Fruit fly (Drosophila melanogaster) whole organism, embryonic: ENCODE measurements around the gene CG10300.

Experiments used
- Bgb ChIP-seq: fragments of 200-800 bp; sonication (Bioruptor generic); IDR thresholded peaks from 2 replicates; pipeline ENCODE4 v1.3.6; 2022; ENCODE audit warnings: missing biosample characterization, missing genetic modification characterization; ENCODE audit not compliant: partially characterized antibody
- CG10366 ChIP-seq: fragments of 200-800 bp; sonication (Bioruptor generic); IDR thresholded peaks from 2 replicates; pipeline ENCODE4 v1.3.6; 2022; ENCODE audit warnings: missing biosample characterization, missing genetic modification characterization
- CG10431 ChIP-seq: fragments of 200-800 bp; sonication (Bioruptor generic); optimal IDR thresholded peaks from 3 replicates; lab custom pipeline; 2018; ENCODE audit warnings: missing biosample characterization, mild to moderate bottlenecking, missing genetic modification characterization
- CG11723 ChIP-seq: fragments of 200-800 bp; sonication (Bioruptor generic); optimal IDR thresholded peaks from 2 replicates; lab custom pipeline; 2017; ENCODE audit warnings: missing biosample characterization, mild to moderate bottlenecking, missing genetic modification characterization
- CG12071 ChIP-seq: fragments of 200-800 bp; sonication (Bioruptor generic); optimal IDR thresholded peaks from 3 replicates; lab custom pipeline; 2018; ENCODE audit warnings: missing biosample characterization, mild to moderate bottlenecking, missing genetic modification characterization
- CG12942 ChIP-seq: fragments of 200-800 bp; sonication (Bioruptor generic); optimal IDR thresholded peaks from 3 replicates; lab custom pipeline; 2016; ENCODE audit warnings: missing biosample characterization, missing genetic modification characterization
- CG14050 ChIP-seq: fragments of 200-800 bp; sonication (Bioruptor generic); IDR thresholded peaks from 3 replicates; pipeline ENCODE4 v1.3.6; 2022; ENCODE audit warnings: missing biosample characterization, missing genetic modification characterization
- CG15479 ChIP-seq: fragments of 200-800 bp; sonication (Bioruptor generic); optimal IDR thresholded peaks from 3 replicates; lab custom pipeline; 2019; ENCODE audit warnings: missing biosample characterization, mild to moderate bottlenecking, missing genetic modification characterization, moderate library complexity
- CG17359 ChIP-seq: fragments of 200-800 bp; sonication (Bioruptor generic); optimal IDR thresholded peaks from 3 replicates; lab custom pipeline; 2018; ENCODE audit warnings: missing biosample characterization, mild to moderate bottlenecking, missing genetic modification characterization, moderate library complexity
- CG17361 ChIP-seq: fragments of 200-800 bp; sonication (Bioruptor generic); IDR thresholded peaks from 3 replicates; pipeline ENCODE4 v1.3.6; 2022; ENCODE audit warnings: missing biosample characterization, missing genetic modification characterization
- CG30403 ChIP-seq: fragments of 200-800 bp; sonication (Bioruptor generic); optimal IDR thresholded peaks from 3 replicates; lab custom pipeline; 2016; ENCODE audit warnings: missing biosample characterization, missing genetic modification characterization
- CG32532 ChIP-seq: fragments of 200-800 bp; sonication (Bioruptor generic); IDR thresholded peaks from 2 replicates; pipeline ENCODE4 v1.3.6; 2022; ENCODE audit warnings: missing biosample characterization, missing genetic modification characterization
- CG3838 ChIP-seq: fragments of 200-800 bp; sonication (Bioruptor generic); optimal IDR thresholded peaks from 3 replicates; lab custom pipeline; 2016; ENCODE audit warnings: missing biosample characterization, missing genetic modification characterization
- CG6654 ChIP-seq: fragments of 200-800 bp; sonication (Bioruptor generic); optimal IDR thresholded peaks from 2 replicates; lab custom pipeline; 2017; ENCODE audit warnings: missing biosample characterization, mild to moderate bottlenecking, missing genetic modification characterization
- CG6683 ChIP-seq: fragments of 200-800 bp; sonication (Bioruptor generic); optimal IDR thresholded peaks from 2 replicates; lab custom pipeline; 2017; ENCODE audit warnings: missing biosample characterization, mild to moderate bottlenecking, missing genetic modification characterization, missing genetic modification reagents
- CG6689 ChIP-seq: fragments of 200-800 bp; sonication (Bioruptor generic); IDR thresholded peaks from 2 replicates; pipeline ENCODE4 v1.3.6; 2022; ENCODE audit warnings: missing biosample characterization, missing genetic modification characterization
- CG6791 ChIP-seq: fragments of 200-800 bp; sonication (Bioruptor generic); IDR thresholded peaks from 3 replicates; pipeline ENCODE4 v1.3.6; 2022; ENCODE audit warnings: missing biosample characterization, missing genetic modification characterization; ENCODE audit not compliant: partially characterized antibody
- CG6813 ChIP-seq: fragments of 200-800 bp; sonication (Bioruptor generic); optimal IDR thresholded peaks from 2 replicates; lab custom pipeline; 2017; ENCODE audit warnings: missing biosample characterization, missing genetic modification characterization, mild to moderate bottlenecking, moderate library complexity, missing genetic modification reagents
- CG7556 ChIP-seq: fragments of 200-800 bp; sonication (Bioruptor generic); optimal IDR thresholded peaks from 2 replicates; lab custom pipeline; 2017; ENCODE audit warnings: missing biosample characterization, mild to moderate bottlenecking, missing genetic modification characterization
- CG8281 ChIP-seq: fragments of 200-800 bp; sonication (Bioruptor generic); optimal IDR thresholded peaks from 2 replicates; lab custom pipeline; 2018; ENCODE audit warnings: missing biosample characterization, mild to moderate bottlenecking, missing genetic modification characterization, moderate library complexity
- CTCF ChIP-seq: fragments of 200-800 bp; sonication (Bioruptor generic); optimal IDR thresholded peaks from 2 replicates; lab custom pipeline; 2017; ENCODE audit warnings: missing biosample characterization, mild to moderate bottlenecking, missing genetic modification characterization, moderate library complexity
- Chrac-16 ChIP-seq: fragments of 200-800 bp; sonication (Bioruptor generic); optimal IDR thresholded peaks from 3 replicates; lab custom pipeline; 2016; ENCODE audit warnings: missing biosample characterization, missing genetic modification characterization
- CoRest ChIP-seq: fragments of 200-800 bp; sonication (Bioruptor generic); optimal IDR thresholded peaks from 3 replicates; lab custom pipeline; 2018; ENCODE audit warnings: missing biosample characterization, mild to moderate bottlenecking, missing genetic modification characterization, moderate library complexity
- Dip2 ChIP-seq: fragments of 200-800 bp; sonication (Bioruptor generic); IDR thresholded peaks from 2 replicates; pipeline ENCODE4 v1.3.6; 2022; ENCODE audit warnings: missing biosample characterization, missing genetic modification characterization
- Drgx ChIP-seq: fragments of 200-800 bp; sonication (Bioruptor generic); IDR thresholded peaks from 2 replicates; pipeline ENCODE4 v1.3.6; 2022; ENCODE audit warnings: missing biosample characterization, missing genetic modification characterization
- Elba2 ChIP-seq: fragments of 200-800 bp; sonication (Bioruptor generic); optimal IDR thresholded peaks from 3 replicates; lab custom pipeline; 2016; ENCODE audit warnings: missing biosample characterization, missing genetic modification characterization
- Ets65A ChIP-seq: fragments of 200-800 bp; sonication (Bioruptor generic); peaks from one replicate; lab custom pipeline; 2016; ENCODE audit warnings: missing biosample characterization, missing genetic modification characterization
- Ets97D ChIP-seq: fragments of 200-800 bp; sonication (Bioruptor generic); optimal IDR thresholded peaks from 3 replicates; lab custom pipeline; 2016; ENCODE audit warnings: missing biosample characterization, missing genetic modification characterization
- Hmx ChIP-seq: fragments of 200-800 bp; sonication (Bioruptor generic); optimal IDR thresholded peaks from 2 replicates; lab custom pipeline; 2016; ENCODE audit warnings: missing biosample characterization, missing genetic modification characterization
- Oaz ChIP-seq: fragments of 200-800 bp; sonication (Bioruptor generic); IDR thresholded peaks from 2 replicates; pipeline ENCODE4 v1.3.6; 2022; ENCODE audit warnings: missing biosample characterization, missing genetic modification characterization
- Sox102F ChIP-seq: fragments of 200-800 bp; sonication (Bioruptor generic); optimal IDR thresholded peaks from 2 replicates; lab custom pipeline; 2018; ENCODE audit warnings: missing biosample characterization, mild to moderate bottlenecking, missing genetic modification characterization, moderate library complexity
- Trl ChIP-seq, 3 experiments: fragments of >200 bp in 2 of 3; fragments of 200-800 bp in 1 of 3; sonication (Bioruptor generic) in 1 of 3; optimal IDR thresholded peaks; 2 replicates in 1 of 3; 3 replicates in 2 of 3; lab custom pipeline; 2016 to 2017; ENCODE audit warnings: missing biosample characterization in 1 of 3, missing genetic modification characterization in 1 of 3
- btn ChIP-seq: fragments of 200-800 bp; sonication (Bioruptor generic); optimal IDR thresholded peaks from 2 replicates; lab custom pipeline; 2016; ENCODE audit warnings: missing biosample characterization, missing genetic modification characterization
- crp ChIP-seq, 2 experiments: fragments of 200-800 bp; sonication (Bioruptor generic); optimal IDR thresholded peaks; 2 replicates in 1 of 2; 3 replicates in 1 of 2; lab custom pipeline; 2017; ENCODE audit warnings: missing biosample characterization in 2 of 2, missing genetic modification characterization in 2 of 2, mild to moderate bottlenecking in 1 of 2, moderate library complexity in 1 of 2
- ewg ChIP-seq: fragments of 200-800 bp; sonication (Bioruptor generic); optimal IDR thresholded peaks from 3 replicates; lab custom pipeline; 2017; ENCODE audit warnings: mild to moderate bottlenecking, missing biosample characterization, missing genetic modification reagents, missing genetic modification characterization
- eyg ChIP-seq: fragments of 200-800 bp; sonication (Bioruptor generic); optimal IDR thresholded peaks from 3 replicates; lab custom pipeline; 2016; ENCODE audit warnings: missing biosample characterization, missing genetic modification characterization
- fd102C ChIP-seq: fragments of 200-800 bp; sonication (Bioruptor generic); optimal IDR thresholded peaks from 2 replicates; lab custom pipeline; 2018; ENCODE audit warnings: missing biosample characterization, mild to moderate bottlenecking, missing genetic modification characterization, moderate library complexity
- grau ChIP-seq: fragments of 200-800 bp; optimal IDR thresholded peaks from 3 replicates; lab custom pipeline; 2019; ENCODE audit warnings: missing biosample characterization, mild to moderate bottlenecking, missing genetic modification characterization, moderate library complexity
- jing ChIP-seq: fragments of 200-800 bp; sonication (Bioruptor generic); optimal IDR thresholded peaks from 2 replicates; lab custom pipeline; 2018; ENCODE audit warnings: missing biosample characterization, mild to moderate bottlenecking, missing genetic modification characterization
- knrl ChIP-seq: fragments of 200-800 bp; sonication (Bioruptor generic); IDR thresholded peaks from 3 replicates; pipeline ENCODE4 v1.3.6; 2022; ENCODE audit warnings: missing biosample characterization, missing genetic modification characterization; ENCODE audit not compliant: partially characterized antibody
- nerfin-1 ChIP-seq: fragments of 200-800 bp; sonication (Bioruptor generic); optimal IDR thresholded peaks from 3 replicates; lab custom pipeline; 2019; ENCODE audit warnings: missing biosample characterization, mild to moderate bottlenecking, missing genetic modification characterization, moderate library complexity
- ro ChIP-seq: fragments of 200-800 bp; sonication (Bioruptor generic); IDR thresholded peaks from 2 replicates; pipeline ENCODE4 v1.3.6; 2022; ENCODE audit warnings: missing biosample characterization, missing genetic modification characterization
- scrt ChIP-seq: fragments of 200-800 bp; sonication (Bioruptor generic); optimal IDR thresholded peaks from 2 replicates; lab custom pipeline; 2018; ENCODE audit warnings: missing biosample characterization, mild to moderate bottlenecking, missing genetic modification characterization, moderate library complexity
- sima ChIP-seq: fragments of 200-800 bp; sonication (Bioruptor generic); optimal IDR thresholded peaks from 2 replicates; lab custom pipeline; 2016; ENCODE audit warnings: missing biosample characterization, missing genetic modification characterization
- tin ChIP-seq: fragments of 200-800 bp; sonication (Bioruptor generic); optimal IDR thresholded peaks from 3 replicates; lab custom pipeline; 2016; ENCODE audit warnings: missing biosample characterization, missing genetic modification characterization
- wor ChIP-seq: fragments of 200-800 bp; sonication (Bioruptor generic); IDR thresholded peaks from 2 replicates; pipeline ENCODE4 v1.3.6; 2022; ENCODE audit warnings: missing biosample characterization, missing genetic modification characterization

The CG10300 gene

DNA sequence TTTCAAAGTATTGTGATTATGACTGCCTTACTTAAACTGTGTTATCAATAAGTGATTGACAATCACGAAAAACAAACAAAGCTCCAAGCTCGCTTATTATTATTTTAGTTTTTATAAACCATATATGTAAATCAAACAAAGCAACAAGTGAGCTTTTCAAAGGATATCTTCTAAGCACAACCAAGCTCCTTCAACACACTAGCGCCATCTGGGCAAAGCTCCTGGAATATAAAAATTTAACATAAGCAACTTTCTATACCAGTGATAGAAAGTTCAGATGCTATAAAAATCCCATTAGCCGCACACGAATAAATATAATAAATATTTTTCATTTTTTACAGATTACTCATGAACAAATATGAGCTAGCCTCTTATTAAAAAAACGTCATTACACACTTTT is 46.9 kb upstream of the CG10300 start:
- TF ChIP-seq CTCF (GFP tag; lab: Kevin White, UChicago): peak; percentile 87
- TF ChIP-seq CG6813 (GFP tag; lab: Kevin White, UChicago): no peak
- TF ChIP-seq scrt (GFP tag; lab: Kevin White, UChicago): peak; percentile 99

DNA sequence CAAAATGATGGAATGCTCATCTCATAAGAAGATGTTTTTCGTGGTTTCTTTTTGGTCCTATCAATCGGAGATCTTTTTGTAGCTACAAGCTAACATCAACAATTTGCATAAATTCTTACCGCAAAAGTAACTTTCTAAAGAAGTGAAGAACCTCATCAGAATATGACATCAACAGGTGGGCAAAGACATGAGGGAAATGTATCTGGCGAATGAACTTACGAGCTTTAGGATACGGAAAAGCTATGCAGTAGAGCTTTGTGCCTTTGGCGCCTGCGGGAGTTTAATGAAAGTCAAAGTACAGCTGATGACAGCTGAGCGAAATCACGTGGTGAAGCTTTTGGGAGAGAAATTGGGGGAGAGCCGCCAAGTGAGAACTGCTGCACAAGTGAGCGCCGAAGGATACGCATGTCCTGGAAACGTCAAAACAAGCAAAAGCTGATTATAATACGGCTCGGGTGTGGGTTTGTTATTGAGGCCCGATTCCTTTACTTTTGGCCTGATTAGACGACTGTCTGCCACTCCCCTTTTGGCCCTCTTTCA is 44.6 kb upstream of the CG10300 start:
- TF ChIP-seq scrt (GFP tag; lab: Kevin White, UChicago): peak; percentile 93
- TF ChIP-seq crp (GFP tag; optimal IDR thresholded peaks at IDR 0.05; lab: Kevin White, UChicago): peak in 1 of 2 experiments; percentile 53
- TF ChIP-seq ro (GFP tag; lab: Robert Waterston, UW): no peak
- TF ChIP-seq Trl (optimal IDR thresholded peaks at IDR 0.05; lab: Kevin White, UChicago): peak; percentile 43 to 54
- no peak for TF ChIP-seq Trl (GFP tag; optimal IDR thresholded peaks at IDR 0.05; lab: Kevin White, UChicago)
- no peak for TF ChIP-seq CG6689 (GFP tag; lab: Robert Waterston, UW)
- peak; percentile 10; the same call in 1 of the 2 replicates for TF ChIP-seq CG32532 (GFP tag; lab: Robert Waterston, UW)
- 0 out of 2 replicates have a peak, but pooled peaks have one; percentile 21 for TF ChIP-seq Drgx (GFP tag; lab: Robert Waterston, UW)
- peak; percentile 86 for TF ChIP-seq Ets65A
- peak; percentile 38 for TF ChIP-seq CTCF (GFP tag; lab: Kevin White, UChicago)
- TF ChIP-seq ewg (GFP tag; lab: Kevin White, UChicago): peak; percentile 73
- no peak for TF ChIP-seq grau (tag; lab: Kevin White, UChicago)

DNA sequence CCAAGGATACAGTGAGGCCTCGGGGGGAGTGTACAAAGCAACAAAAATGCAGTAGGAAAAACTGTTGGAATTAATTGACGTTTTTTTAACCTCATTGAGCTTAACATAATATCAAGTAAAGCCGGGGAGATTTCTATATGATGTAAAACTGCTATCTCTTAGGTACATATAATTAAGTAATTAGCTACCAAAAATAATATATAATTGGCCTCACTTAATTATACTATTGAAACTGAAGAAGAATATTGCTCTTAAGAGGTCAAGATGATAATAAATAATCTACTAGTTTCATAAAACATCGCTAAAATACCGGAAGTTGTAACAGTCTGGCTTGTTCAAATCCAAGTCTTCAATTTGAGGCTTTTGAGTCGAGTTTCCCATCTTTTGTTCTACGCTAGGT is 43.9 kb upstream of the CG10300 start:
- TF ChIP-seq CG7556 (GFP tag; lab: Kevin White, UChicago) (peak; percentile 51), Bgb (GFP tag; lab: Robert Waterston, UW) (no peak), CG10431 (no peak), Sox102F (no peak), tin (GFP tag; lab: Kevin White, UChicago) (no peak), knrl (GFP tag; lab: Robert Waterston, UW) (no peak), CG11723 (no peak), CG17359 (tag; lab: Kevin White, UChicago) (no peak), nerfin-1 (no peak), Ets97D (GFP tag; lab: Kevin White, UChicago) (no peak), wor (GFP tag; lab: Robert Waterston, UW) (no peak), CG3838 (no peak), CG14050 (GFP tag; lab: Robert Waterston, UW) (no peak), Dip2 (GFP tag; lab: Robert Waterston, UW) (no peak), fd102C (no peak), CG8281 (no peak), CG12071 (GFP tag; lab: Kevin White, UChicago) (no peak), CG15479 (GFP tag; lab: Kevin White, UChicago) (no peak), CG30403 (peak; percentile 26), CG6654 (GFP tag; lab: Kevin White, UChicago) (no peak), eyg (GFP tag; lab: Kevin White, UChicago) (no peak), Elba2 (GFP tag; lab: Kevin White, UChicago) (no peak), sima (GFP tag; lab: Kevin White, UChicago) (no peak), btn (GFP tag; lab: Kevin White, UChicago) (no peak), Chrac-16 (GFP tag; lab: Kevin White, UChicago) (no peak), jing (no peak), Hmx (GFP tag; lab: Kevin White, UChicago) (no peak), CG17361 (GFP tag; lab: Robert Waterston, UW) (peak; percentile 26; the same call in 1 of the 3 replicates), CG6683 (GFP tag; lab: Kevin White, UChicago) (no peak), CG6689 (GFP tag; lab: Robert Waterston, UW) (no peak), CG12942 (GFP tag; lab: Kevin White, UChicago) (no peak), CG10366 (GFP tag; lab: Robert Waterston, UW) (no peak), Oaz (no peak), CoRest (peak; percentile 6), CG6791 (no peak)
